Worm (Caenorhabditis elegans) whole organism, L2 larva: ENCODE data around the gene Y62H9A.2.

Experiments
- ama-1 ChIP-seq: fragments of 150-350 bp; optimal IDR thresholded peaks from 2 replicates; lab custom pipeline; 2018; ENCODE audit warnings: inconsistent platforms
- nhr-25 ChIP-seq: fragments of 150-350 bp; sonication (generic microtip); optimal IDR thresholded peaks from 3 replicates; lab custom pipeline; 2014; ENCODE audit warnings: missing biosample characterization, missing genetic modification characterization
- sem-4 ChIP-seq: fragments of 150-350 bp; optimal IDR thresholded peaks from 2 replicates; lab custom pipeline; 2014; ENCODE audit warnings: missing biosample characterization, missing genetic modification reagents, missing genetic modification characterization

DNA sequence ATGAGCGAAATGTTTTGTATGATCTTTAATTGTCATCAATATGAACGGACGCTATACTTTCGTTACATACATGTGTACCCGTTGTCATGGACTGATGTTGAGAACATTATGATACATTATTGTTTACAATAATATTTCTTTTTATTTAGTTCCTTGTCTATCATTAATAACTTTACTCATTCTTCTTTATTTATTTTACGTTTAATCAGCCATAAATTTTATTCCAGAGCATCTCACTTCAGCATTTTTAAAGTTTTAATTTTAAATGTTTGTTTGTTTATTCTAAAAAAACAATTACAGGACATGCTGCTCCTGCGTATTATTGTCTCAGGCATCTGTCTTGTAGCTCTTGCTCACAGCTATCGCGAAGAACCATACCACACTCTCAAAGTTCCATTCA is 34.6 kb downstream of the Y62H9A.2 start, which contains the start of gene F54F7.2:
- no peak for TF ChIP-seq ama-1 (lab: Kevin White, UChicago)
- TF ChIP-seq nhr-25, result no peak
- TF ChIP-seq sem-4 (tag; lab: Kevin White, UChicago), result no peak
